Fruit fly (Drosophila melanogaster): ENCODE measurements around the gene baz.

baz gene

dm6 chrX:17181264-17182198, 21.7 kb downstream of the baz start (continued):
- TF ChIP-seq CG9437 (GFP tag; optimal IDR thresholded peaks at IDR 0.05): no peak
- no peak for TF ChIP-seq gfzf (GFP tag; optimal IDR thresholded peaks at IDR 0.05)
- TF ChIP-seq CoRest (tag; optimal IDR thresholded peaks at IDR 0.05): peak; percentile 18
- peak; percentile 32; the same call in 2 of the 3 replicates for TF ChIP-seq row (GFP tag; IDR thresholded peaks at IDR 0.05)
- TF ChIP-seq caup (GFP tag; optimal IDR thresholded peaks at IDR 0.05; ENCODE audit: severe bottlenecking): peak; percentile 1
- no peak for TF ChIP-seq Taf1 (GFP tag; IDR thresholded peaks at IDR 0.05)
- peak; percentile 9 for TF ChIP-seq Nf-YC (tag; optimal IDR thresholded peaks at IDR 0.05)
- peak; percentile 34; the same call in 1 of the 2 replicates for TF ChIP-seq sisA (GFP tag; IDR thresholded peaks at IDR 0.05)
- no peak for TF ChIP-seq eyg (GFP tag; optimal IDR thresholded peaks at IDR 0.05)
- no peak for TF ChIP-seq wek (GFP tag; optimal IDR thresholded peaks at IDR 0.05)
- no peak for TF ChIP-seq CG1603 (tag; optimal IDR thresholded peaks at IDR 0.05)
- no peak for TF ChIP-seq Gsc (GFP tag; IDR thresholded peaks at IDR 0.05)
- TF ChIP-seq CG34376 (GFP tag; optimal IDR thresholded peaks at IDR 0.05): no peak
- peak; percentile 43 for TF ChIP-seq gcm (GFP tag; optimal IDR thresholded peaks at IDR 0.05)
- no peak for TF ChIP-seq vnd (GFP tag; IDR thresholded peaks at IDR 0.05; ENCODE audit: partially characterized antibody)
- peak; percentile 92 for TF ChIP-seq Blimp-1 (GFP tag; optimal IDR thresholded peaks at IDR 0.05)
- no peak for TF ChIP-seq Dip2 (GFP tag; IDR thresholded peaks at IDR 0.05)
- no peak for TF ChIP-seq Ets65A (GFP tag)
- TF ChIP-seq oc (tag; optimal IDR thresholded peaks at IDR 0.05): peak; percentile 13
- TF ChIP-seq CG4854 (GFP tag; optimal IDR thresholded peaks at IDR 0.05): no peak
- TF ChIP-seq Atf-2 (GFP tag; optimal IDR thresholded peaks at IDR 0.05): no peak
- no peak for TF ChIP-seq CG4730 (GFP tag; IDR thresholded peaks at IDR 0.05)
- no peak for TF ChIP-seq slp2 (GFP tag; optimal IDR thresholded peaks at IDR 0.05)
- TF ChIP-seq Hand (GFP tag; optimal IDR thresholded peaks at IDR 0.05): no peak
- TF ChIP-seq Hr78 (GFP tag; optimal IDR thresholded peaks at IDR 0.05): peak in 1 of 2 experiments; percentile 52
- TF ChIP-seq CG10147 (GFP tag; optimal IDR thresholded peaks at IDR 0.05): no peak
- no peak for TF ChIP-seq CG1792 (GFP tag; optimal IDR thresholded peaks at IDR 0.05)
- no peak for TF ChIP-seq dimm (GFP tag; IDR thresholded peaks at IDR 0.05)
- peak; percentile 40; the same call in 1 of the 2 replicates for TF ChIP-seq HLH3B (GFP tag; IDR thresholded peaks at IDR 0.05)
- TF ChIP-seq mld (GFP tag; IDR thresholded peaks at IDR 0.05; ENCODE audit: partially characterized antibody): no peak
- no peak for TF ChIP-seq onecut (GFP tag; IDR thresholded peaks at IDR 0.05)
- peak; percentile 34 for TF ChIP-seq Sox100B (GFP tag; optimal IDR thresholded peaks at IDR 0.05)
- TF ChIP-seq Rx (GFP tag; IDR thresholded peaks at IDR 0.05): no peak
- no peak for TF ChIP-seq CG4282 (GFP tag; optimal IDR thresholded peaks at IDR 0.05)
- no peak for TF ChIP-seq crp (GFP tag; optimal IDR thresholded peaks at IDR 0.05)
- TF ChIP-seq kay (GFP tag; optimal IDR thresholded peaks at IDR 0.05): no peak
- TF ChIP-seq slbo (GFP tag; IDR thresholded peaks at IDR 0.05): no peak
- TF ChIP-seq tna (GFP tag; IDR thresholded peaks at IDR 0.05; ENCODE audit: partially characterized antibody): no peak
- TF ChIP-seq Gug (GFP tag; IDR thresholded peaks at IDR 0.05): no peak
- no peak for TF ChIP-seq CG34224 (GFP tag; IDR thresholded peaks at IDR 0.05; ENCODE audit: partially characterized antibody)
- TF ChIP-seq Deaf1 (tag; optimal IDR thresholded peaks at IDR 0.05): no peak
- TF ChIP-seq CG8359 (GFP tag; optimal IDR thresholded peaks at IDR 0.05; ENCODE audit: borderline replicate concordance): no peak
- no peak for TF ChIP-seq btn (GFP tag; optimal IDR thresholded peaks at IDR 0.05)
- no peak for TF ChIP-seq sima (GFP tag; optimal IDR thresholded peaks at IDR 0.05)
- TF ChIP-seq CG14014 (GFP tag; IDR thresholded peaks at IDR 0.05): no peak
- TF ChIP-seq Jarid2 (GFP tag; optimal IDR thresholded peaks at IDR 0.05): no peak
- TF ChIP-seq CG1529 (GFP tag; optimal IDR thresholded peaks at IDR 0.05): no peak
- no peak for TF ChIP-seq fru (optimal IDR thresholded peaks at IDR 0.05)
- TF ChIP-seq pnt (GFP tag; optimal IDR thresholded peaks at IDR 0.05): no peak

Measured in whole organism, embryonic.